Fruit fly (Drosophila melanogaster) whole organism, prepupa: Measurements from ENCODE around the gene TfIIA-L.

ENCODE experiments used
- Blimp-1 ChIP-seq: fragments of 200-800 bp; sonication (Bioruptor generic); optimal IDR thresholded peaks from 3 replicates; lab custom pipeline; 2017; ENCODE audit warnings: missing biosample characterization, missing genetic modification characterization, mild to moderate bottlenecking, moderate library complexity, missing genetic modification reagents
- CG10631 ChIP-seq: fragments of 200-800 bp; sonication (Bioruptor generic); optimal IDR thresholded peaks from 2 replicates; lab custom pipeline; 2016; ENCODE audit warnings: missing biosample characterization, missing genetic modification characterization
- CG11294 ChIP-seq: fragments of 200-800 bp; sonication (Bioruptor generic); IDR thresholded peaks from 2 replicates; pipeline ENCODE4 v1.3.6; 2022; ENCODE audit warnings: missing biosample characterization, missing genetic modification characterization
- CG1621 ChIP-seq: fragments of 200-800 bp; sonication (Bioruptor generic); optimal IDR thresholded peaks from 3 replicates; lab custom pipeline; 2018; ENCODE audit warnings: missing biosample characterization, mild to moderate bottlenecking, missing genetic modification characterization
- CG16779 ChIP-seq: fragments of 200-800 bp; sonication (Bioruptor generic); optimal IDR thresholded peaks from 3 replicates; lab custom pipeline; 2017; ENCODE audit warnings: missing biosample characterization, mild to moderate bottlenecking, missing genetic modification characterization
- CG31627 ChIP-seq: fragments of 200-800 bp; sonication (Bioruptor generic); optimal IDR thresholded peaks from 3 replicates; lab custom pipeline; 2016; ENCODE audit warnings: missing biosample characterization, missing genetic modification characterization
- CG34406 ChIP-seq: fragments of 200-800 bp; sonication (Bioruptor generic); optimal IDR thresholded peaks from 3 replicates; lab custom pipeline; 2016; ENCODE audit warnings: missing biosample characterization, missing genetic modification characterization
- CG3919 ChIP-seq: fragments of 200-800 bp; sonication (Bioruptor generic); optimal IDR thresholded peaks from 3 replicates; lab custom pipeline; 2016; ENCODE audit warnings: missing biosample characterization, missing genetic modification characterization
- CG4318 ChIP-seq: fragments of 200-800 bp; sonication (Bioruptor generic); optimal IDR thresholded peaks from 3 replicates; lab custom pipeline; 2017; ENCODE audit warnings: missing biosample characterization, mild to moderate bottlenecking, missing genetic modification characterization
- CG6163 ChIP-seq: fragments of 200-800 bp; sonication (Bioruptor generic); IDR thresholded peaks from 3 replicates; pipeline ENCODE4 v1.3.6; 2022; ENCODE audit warnings: missing biosample characterization, missing genetic modification characterization
- CG6276 ChIP-seq: fragments of 200-800 bp; sonication (Bioruptor generic); optimal IDR thresholded peaks from 2 replicates; lab custom pipeline; 2017; ENCODE audit warnings: missing biosample characterization, mild to moderate bottlenecking, missing genetic modification characterization
- CG6792 ChIP-seq: fragments of 200-800 bp; sonication (Bioruptor generic); optimal IDR thresholded peaks from 3 replicates; lab custom pipeline; 2016; ENCODE audit warnings: missing biosample characterization, missing genetic modification characterization
- CG6808 ChIP-seq: fragments of 200-800 bp; sonication (Bioruptor generic); optimal IDR thresholded peaks from 3 replicates; lab custom pipeline; 2017; ENCODE audit warnings: missing biosample characterization, missing genetic modification characterization, mild to moderate bottlenecking, moderate library complexity, missing genetic modification reagents
- CG6854 ChIP-seq: fragments of 200-800 bp; sonication (Bioruptor generic); optimal IDR thresholded peaks from 2 replicates; lab custom pipeline; 2017; ENCODE audit warnings: missing biosample characterization, mild to moderate bottlenecking, missing genetic modification characterization
- CG7368 ChIP-seq: fragments of 200-800 bp; sonication (Bioruptor generic); optimal IDR thresholded peaks from 3 replicates; lab custom pipeline; 2016; ENCODE audit warnings: missing biosample characterization, missing genetic modification characterization
- CG8119 ChIP-seq: fragments of 200-800 bp; sonication (Bioruptor generic); IDR thresholded peaks from 3 replicates; pipeline ENCODE4 v1.3.6; 2022; ENCODE audit warnings: missing biosample characterization, missing genetic modification characterization
- CG8632 ChIP-seq: fragments of 200-800 bp; sonication (Bioruptor generic); optimal IDR thresholded peaks from 3 replicates; lab custom pipeline; 2016; ENCODE audit warnings: missing biosample characterization, missing genetic modification characterization
- CG9139 ChIP-seq: fragments of 200-800 bp; sonication (Bioruptor generic); optimal IDR thresholded peaks from 3 replicates; lab custom pipeline; 2017; ENCODE audit warnings: missing biosample characterization, mild to moderate bottlenecking, missing genetic modification characterization
- Eip78C ChIP-seq: fragments of 200-800 bp; sonication (Bioruptor generic); peaks from one replicate; lab custom pipeline; 2016; ENCODE audit warnings: missing biosample characterization, missing genetic modification characterization
- Eip93F ChIP-seq: fragments of 200-800 bp; sonication (Bioruptor generic); optimal IDR thresholded peaks from 2 replicates; lab custom pipeline; 2016; ENCODE audit warnings: missing biosample characterization, mild to moderate bottlenecking, missing genetic modification characterization
- Ets21C ChIP-seq: fragments of 200-800 bp; sonication (Bioruptor generic); optimal IDR thresholded peaks from 3 replicates; lab custom pipeline; 2016; ENCODE audit warnings: missing biosample characterization, missing genetic modification characterization
- Ets96B ChIP-seq: fragments of 200-800 bp; optimal IDR thresholded peaks from 2 replicates; lab custom pipeline; 2019; ENCODE audit warnings: missing biosample characterization, mild to moderate bottlenecking, missing genetic modification characterization, moderate library complexity
- Hr4 ChIP-seq: fragments of 200-800 bp; sonication (Bioruptor generic); optimal IDR thresholded peaks from 3 replicates; lab custom pipeline; 2016; ENCODE audit warnings: missing biosample characterization, missing genetic modification characterization
- Lpt ChIP-seq: fragments of 200-800 bp; sonication (Bioruptor generic); optimal IDR thresholded peaks from 3 replicates; lab custom pipeline; 2016; ENCODE audit warnings: missing biosample characterization, missing genetic modification characterization
- Met ChIP-seq: fragments of 200-800 bp; sonication (Bioruptor generic); optimal IDR thresholded peaks from 3 replicates; lab custom pipeline; 2016; ENCODE audit warnings: missing biosample characterization, missing genetic modification characterization
- OdsH ChIP-seq: fragments of 200-800 bp; sonication (Bioruptor generic); optimal IDR thresholded peaks from 3 replicates; lab custom pipeline; 2016; ENCODE audit warnings: missing biosample characterization, missing genetic modification characterization
- Smox ChIP-seq: fragments of 200-800 bp; sonication (Bioruptor generic); optimal IDR thresholded peaks from 3 replicates; lab custom pipeline; 2016; ENCODE audit warnings: missing biosample characterization, missing genetic modification characterization
- Sox14 ChIP-seq: fragments of 200-800 bp; sonication (Bioruptor generic); optimal IDR thresholded peaks from 3 replicates; lab custom pipeline; 2016; ENCODE audit warnings: missing biosample characterization, missing genetic modification characterization
- achi ChIP-seq: fragments of 200-800 bp; sonication (Bioruptor generic); optimal IDR thresholded peaks from 3 replicates; lab custom pipeline; 2016; ENCODE audit warnings: missing biosample characterization, missing genetic modification characterization
- dac ChIP-seq: fragments of 200-800 bp; sonication (Bioruptor generic); optimal IDR thresholded peaks from 2 replicates; lab custom pipeline; 2017; ENCODE audit warnings: missing biosample characterization, mild to moderate bottlenecking, missing genetic modification characterization
- dsx ChIP-seq: fragments of 200-800 bp; optimal IDR thresholded peaks from 3 replicates; lab custom pipeline; 2019; ENCODE audit warnings: missing biosample characterization, mild to moderate bottlenecking, missing genetic modification characterization, moderate library complexity; ENCODE audit not compliant: poor library complexity, severe bottlenecking
- eg ChIP-seq: fragments of 200-800 bp; sonication (Bioruptor generic); IDR thresholded peaks from 3 replicates; pipeline ENCODE4 v1.3.6; 2022; ENCODE audit warnings: missing biosample characterization, missing genetic modification characterization
- esn ChIP-seq: fragments of 200-800 bp; sonication (Bioruptor generic); optimal IDR thresholded peaks from 2 replicates; lab custom pipeline; 2016; ENCODE audit warnings: missing biosample characterization, mild to moderate bottlenecking, missing genetic modification characterization, moderate library complexity
- fd59A ChIP-seq: fragments of 200-800 bp; sonication (Bioruptor generic); optimal IDR thresholded peaks from 2 replicates; lab custom pipeline; 2017; ENCODE audit warnings: missing biosample characterization, mild to moderate bottlenecking, missing genetic modification characterization, missing genetic modification reagents
- fkh ChIP-seq: fragments of 200-800 bp; sonication (Bioruptor generic); optimal IDR thresholded peaks from 3 replicates; lab custom pipeline; 2017; ENCODE audit warnings: missing biosample characterization, mild to moderate bottlenecking, missing genetic modification characterization, moderate library complexity
- net ChIP-seq: fragments of 200-800 bp; sonication (Bioruptor generic); optimal IDR thresholded peaks from 3 replicates; lab custom pipeline; 2016; ENCODE audit warnings: missing biosample characterization, missing genetic modification characterization
- pdm3 ChIP-seq: fragments of 200-800 bp; sonication (Bioruptor generic); optimal IDR thresholded peaks from 3 replicates; lab custom pipeline; 2016; ENCODE audit warnings: missing biosample characterization, missing genetic modification characterization
- salr ChIP-seq, 2 experiments: fragments of 200-800 bp; sonication (Bioruptor generic); optimal IDR thresholded peaks; 3 replicates each; lab custom pipeline; 2016 to 2018; ENCODE audit warnings: missing biosample characterization in 2 of 2, missing genetic modification characterization in 2 of 2, mild to moderate bottlenecking in 1 of 2
- spab ChIP-seq: fragments of 200-800 bp; sonication (Bioruptor generic); optimal IDR thresholded peaks from 2 replicates; lab custom pipeline; 2017; ENCODE audit warnings: missing biosample characterization, mild to moderate bottlenecking, missing genetic modification characterization, missing genetic modification reagents
- ss ChIP-seq, 2 experiments: fragments of 200-800 bp; sonication (Bioruptor generic); optimal IDR thresholded peaks; 2 replicates in 1 of 2; 3 replicates in 1 of 2; lab custom pipeline; 2017 to 2018; ENCODE audit warnings: mild to moderate bottlenecking in 2 of 2, missing biosample characterization in 2 of 2, missing genetic modification characterization in 2 of 2, moderate library complexity in 1 of 2
- svp ChIP-seq: fragments of 200-800 bp; sonication (Bioruptor generic); peaks from one replicate; lab custom pipeline; 2016; ENCODE audit warnings: missing biosample characterization, missing genetic modification characterization
- topi ChIP-seq: fragments of 200-800 bp; sonication (Bioruptor generic); optimal IDR thresholded peaks from 3 replicates; lab custom pipeline; 2016; ENCODE audit warnings: missing biosample characterization, missing genetic modification characterization
- vri ChIP-seq: fragments of 200-800 bp; sonication (Bioruptor generic); optimal IDR thresholded peaks from 3 replicates; lab custom pipeline; 2016; ENCODE audit warnings: missing biosample characterization, mild to moderate bottlenecking, missing genetic modification characterization

The TfIIA-L gene

dm6 chr3R:27222013-27222673 is 28.8 kb upstream of the TfIIA-L start (continued):
- peak; percentile 32 for TF ChIP-seq esn (GFP tag; lab: Kevin White, UChicago)
- TF ChIP-seq CG9139 (GFP tag; lab: Kevin White, UChicago), result no peak
- peak; percentile 39 for TF ChIP-seq achi
- TF ChIP-seq CG6163 (GFP tag; lab: Robert Waterston, UW), result peak; percentile 59; the same call in 2 of the 3 replicates
- peak in 1 of 2 experiments; percentile 37 for TF ChIP-seq ss (GFP tag; optimal IDR thresholded peaks at IDR 0.05; lab: Kevin White, UChicago)
- no peak for TF ChIP-seq CG6854 (GFP tag; lab: Kevin White, UChicago)
- TF ChIP-seq topi (GFP tag; lab: Kevin White, UChicago), result peak; percentile 37
- no peak for TF ChIP-seq Ets21C (GFP tag; lab: Kevin White, UChicago)
- TF ChIP-seq, all 60 proteins: peak for 35

dm6 chr3R:27223012-27223411 is 27.9 kb upstream of the TfIIA-L start:
- TF ChIP-seq Ets96B (tag; lab: Kevin White, UChicago) (no peak), salr (GFP tag; optimal IDR thresholded peaks at IDR 0.05; lab: Kevin White, UChicago) (no peak), CG34406 (GFP tag; lab: Kevin White, UChicago) (no peak), spab (GFP tag; lab: Kevin White, UChicago) (no peak), CG1621 (no peak), Sox14 (GFP tag; lab: Kevin White, UChicago) (no peak), Eip78C (no peak), CG6808 (GFP tag; lab: Kevin White, UChicago) (no peak), CG11294 (GFP tag; lab: Robert Waterston, UW) (no peak), Eip93F (GFP tag; lab: Kevin White, UChicago) (no peak), vri (GFP tag; lab: Kevin White, UChicago) (no peak), CG31627 (no peak), eg (no peak), Ets21C (GFP tag; lab: Kevin White, UChicago) (no peak), CG9139 (GFP tag; lab: Kevin White, UChicago) (no peak), CG6163 (GFP tag; lab: Robert Waterston, UW) (no peak), svp (no peak), Met (GFP tag; lab: Kevin White, UChicago) (no peak)

- TF ChIP-seq Blimp-1 (no peak), Lpt (GFP tag; lab: Kevin White, UChicago) (peak; percentile 43), CG6163 (GFP tag; lab: Robert Waterston, UW) (peak; percentile 87), CG16779 (no peak), CG9139 (GFP tag; lab: Kevin White, UChicago) (no peak), Ets96B (tag; lab: Kevin White, UChicago) (peak; percentile 69), Smox (peak; percentile 56), Eip78C (peak; percentile 92), CG10631 (GFP tag; lab: Kevin White, UChicago) (peak; percentile 65), CG6808 (GFP tag; lab: Kevin White, UChicago) (peak; percentile 58), CG8119 (GFP tag; lab: Robert Waterston, UW) (no peak), CG1621 (peak; percentile 60), CG8632 (GFP tag; lab: Kevin White, UChicago) (peak; percentile 47), vri (GFP tag; lab: Kevin White, UChicago) (no peak), CG4318 (GFP tag; lab: Kevin White, UChicago) (no peak), ss (GFP tag; optimal IDR thresholded peaks at IDR 0.05; lab: Kevin White, UChicago) (peak; percentile 37 to 69), CG34406 (GFP tag; lab: Kevin White, UChicago) (peak; percentile 50), Ets21C (GFP tag; lab: Kevin White, UChicago) (peak; percentile 28), pdm3 (GFP tag; lab: Kevin White, UChicago) (peak; percentile 61), CG31627 (peak; percentile 61), achi (peak; percentile 73), CG11294 (GFP tag; lab: Robert Waterston, UW) (no peak), Sox14 (GFP tag; lab: Kevin White, UChicago) (peak; percentile 59), CG3919 (GFP tag; lab: Kevin White, UChicago) (peak; percentile 75), net (peak; percentile 59), CG6854 (GFP tag; lab: Kevin White, UChicago) (no peak), OdsH (GFP tag; lab: Kevin White, UChicago) (peak; percentile 64), Hr4 (peak; percentile 55), topi (GFP tag; lab: Kevin White, UChicago) (peak; percentile 69), fd59A (peak; percentile 51), CG6792 (GFP tag; lab: Kevin White, UChicago) (peak; percentile 67), dac (GFP tag; lab: Kevin White, UChicago) (no peak), svp (peak; percentile 83), CG7368 (GFP tag; lab: Kevin White, UChicago) (peak; percentile 62), dsx (peak; percentile 68), CG6276 (peak; percentile 66), fkh (GFP tag; lab: Kevin White, UChicago) (no peak), spab (GFP tag; lab: Kevin White, UChicago) (peak; percentile 60)
Observed at dm6 chr3R:27224727-27225126, 26.2 kb upstream of the TfIIA-L start.
